Worm (Caenorhabditis elegans) whole organism, mixed stage, embryonic: ENCODE results near the gene skr-17.

Experiments
- elt-1 ChIP-seq: sonication (generic microtip); optimal IDR thresholded peaks from 2 replicates; lab custom pipeline; 2017; ENCODE audit warnings: missing genetic modification characterization, mild to moderate bottlenecking, missing compliant biosample characterization, antibody characterized with exemption, moderate library complexity, borderline replicate concordance; ENCODE audit not compliant: insufficient read depth
- lin-13 ChIP-seq: fragments of 150-350 bp; optimal IDR thresholded peaks from 2 replicates; lab custom pipeline; 2014; ENCODE audit warnings: missing biosample characterization, missing genetic modification characterization
- nhr-76 ChIP-seq: sonication (generic microtip); optimal IDR thresholded peaks from 2 replicates; lab custom pipeline; 2017; ENCODE audit warnings: missing biosample characterization, missing genetic modification characterization
- snpc-4 ChIP-seq: fragments of 150-350 bp; optimal IDR thresholded peaks from 2 replicates; lab custom pipeline; 2014; ENCODE audit warnings: missing biosample characterization, missing genetic modification characterization
- unc-39 ChIP-seq: fragments of 150-350 bp; optimal IDR thresholded peaks from 2 replicates; lab custom pipeline; 2014; ENCODE audit warnings: missing biosample characterization, missing genetic modification characterization
- unc-62 ChIP-seq: fragments of 150-350 bp; optimal IDR thresholded peaks from 2 replicates; lab custom pipeline; 2014; ENCODE audit warnings: missing biosample characterization, missing genetic modification reagents, missing genetic modification characterization
- ztf-11 ChIP-seq: fragments of 150-350 bp; optimal IDR thresholded peaks from 2 replicates; lab custom pipeline; 2014; ENCODE audit warnings: missing biosample characterization, missing genetic modification characterization

DNA sequence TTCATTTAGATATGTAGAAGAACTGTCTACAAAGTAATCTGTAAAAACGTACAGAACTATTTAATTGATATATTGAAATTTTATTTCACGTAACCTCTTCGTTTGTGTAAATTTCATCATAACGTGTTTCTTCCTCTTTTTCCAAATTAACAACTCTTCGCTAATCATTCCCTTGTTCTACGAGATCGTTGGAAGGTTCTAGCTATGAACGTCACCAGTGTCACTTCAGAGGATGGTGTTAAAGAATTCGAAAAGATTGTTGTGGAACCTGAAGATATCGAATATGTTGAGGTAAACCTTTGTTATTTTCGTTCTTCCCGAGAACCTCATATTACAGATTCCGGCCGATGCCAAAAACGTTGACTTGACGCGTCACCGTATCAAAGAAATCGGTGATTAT is 10.9 kb upstream of the skr-17 start, which contains the start of gene C06A8.6:
- TF ChIP-seq unc-62 (GFP tag; lab: Kevin White, UChicago) (no peak), nhr-76 (tag; lab: Kevin White, UChicago) (no peak), elt-1 (tag; lab: Kevin White, UChicago) (no peak), snpc-4 (no peak), ztf-11 (tag; lab: Kevin White, UChicago) (no peak), lin-13 (tag; lab: Kevin White, UChicago) (no peak), unc-39 (tag; lab: Kevin White, UChicago) (no peak)
